Fruit fly (Drosophila melanogaster): ENCODE measurements around the gene CG6420.

dm6 chr3R:26690197-26690596, 34.8 kb downstream of the CG6420 start:
- TF ChIP-seq CG8301 (tag; optimal IDR thresholded peaks at IDR 0.05), result no peak
- no peak for TF ChIP-seq D1 (tag; optimal IDR thresholded peaks at IDR 0.05)
- TF ChIP-seq rn (GFP tag; IDR thresholded peaks at IDR 0.05), result no peak
- no peak for TF ChIP-seq CG4496 (GFP tag; IDR thresholded peaks at IDR 0.05)
- TF ChIP-seq fd96Ca (GFP tag; IDR thresholded peaks at IDR 0.05), result no peak
- TF ChIP-seq EcR (GFP tag; optimal IDR thresholded peaks at IDR 0.05), result no peak

Measured in whole organism, pupa.